Worm (Caenorhabditis elegans) whole organism, L3 larva: Measurements from ENCODE around the gene Y73B6BL.12.

Source experiments
- R02D3.7 ChIP-seq: fragments of 150-350 bp; optimal IDR thresholded peaks from 2 replicates; lab custom pipeline; 2014; ENCODE audit warnings: missing biosample characterization, missing genetic modification characterization
- ZK546.5 ChIP-seq: sonication (generic microtip); optimal IDR thresholded peaks from 2 replicates; lab custom pipeline; 2017; ENCODE audit warnings: missing biosample characterization, missing genetic modification characterization
- aly-2 ChIP-seq: fragments of 150-350 bp; optimal IDR thresholded peaks from 2 replicates; lab custom pipeline; 2014; ENCODE audit warnings: missing biosample characterization, missing genetic modification characterization
- ama-1 ChIP-seq: fragments of 150-350 bp; optimal IDR thresholded peaks from 2 replicates; lab custom pipeline; 2018
- ceh-16 ChIP-seq: sonication (generic microtip); optimal IDR thresholded peaks from 2 replicates; lab custom pipeline; 2017; ENCODE audit warnings: missing biosample characterization, missing genetic modification characterization
- ceh-28 ChIP-seq: fragments of 150-350 bp; optimal IDR thresholded peaks from 2 replicates; lab custom pipeline; 2014; ENCODE audit warnings: missing biosample characterization, missing genetic modification reagents, missing genetic modification characterization
- ceh-82 ChIP-seq: fragments of 150-350 bp; optimal IDR thresholded peaks from 2 replicates; lab custom pipeline; 2014; ENCODE audit warnings: missing biosample characterization, missing genetic modification characterization
- ceh-9 ChIP-seq: sonication (generic microtip); optimal IDR thresholded peaks from 2 replicates; lab custom pipeline; 2018; ENCODE audit warnings: missing biosample characterization, missing genetic modification characterization
- daf-12 ChIP-seq: fragments of 150-350 bp; optimal IDR thresholded peaks from 2 replicates; lab custom pipeline; 2014; ENCODE audit warnings: missing biosample characterization, missing genetic modification reagents, missing genetic modification characterization
- egl-27 ChIP-seq: sonication (generic microtip); optimal IDR thresholded peaks from 4 replicates; lab custom pipeline; 2017; ENCODE audit warnings: missing biosample characterization, missing genetic modification reagents, missing genetic modification characterization
- egl-5 ChIP-seq: fragments of 150-350 bp; optimal IDR thresholded peaks from 2 replicates; lab custom pipeline; 2017; ENCODE audit warnings: missing biosample characterization, missing genetic modification reagents, missing genetic modification characterization, inconsistent platforms
- elt-1 ChIP-seq: fragments of 150-350 bp; optimal IDR thresholded peaks from 2 replicates; lab custom pipeline; 2014; ENCODE audit warnings: missing biosample characterization, missing genetic modification characterization
- elt-2 ChIP-seq: sonication (generic microtip); optimal IDR thresholded peaks from 2 replicates; lab custom pipeline; 2016; ENCODE audit warnings: missing genetic modification reagents, mild to moderate bottlenecking, missing genetic modification characterization, missing compliant biosample characterization
- elt-3 ChIP-seq, 3 experiments: fragments of 150-350 bp in 1 of 3; sonication (generic microtip) in 2 of 3; optimal IDR thresholded peaks; 2 replicates in 2 of 3; 4 replicates in 1 of 3; lab custom pipeline; 2014 to 2017; ENCODE audit warnings: missing biosample characterization in 3 of 3, missing genetic modification characterization in 3 of 3
- eor-1 ChIP-seq, 2 experiments: fragments of 150-350 bp; optimal IDR thresholded peaks; 2 replicates each; lab custom pipeline; 2014 to 2018; ENCODE audit warnings: missing biosample characterization in 2 of 2, missing genetic modification characterization in 2 of 2
- fkh-10 ChIP-seq: sonication (generic microtip); optimal IDR thresholded peaks from 2 replicates; lab custom pipeline; 2017; ENCODE audit warnings: missing biosample characterization, missing genetic modification reagents, missing genetic modification characterization
- fkh-2 ChIP-seq: fragments of 150-350 bp; optimal IDR thresholded peaks from 2 replicates; lab custom pipeline; 2014; ENCODE audit warnings: missing biosample characterization, missing genetic modification reagents, missing genetic modification characterization
- fos-1 ChIP-seq: fragments of 150-350 bp; optimal IDR thresholded peaks from 2 replicates; lab custom pipeline; 2014; ENCODE audit warnings: missing biosample characterization, missing genetic modification characterization
- hmg-11 ChIP-seq: sonication (generic microtip); optimal IDR thresholded peaks from 2 replicates; lab custom pipeline; 2016; ENCODE audit warnings: missing genetic modification characterization, missing compliant biosample characterization
- jun-1 ChIP-seq: fragments of 150-350 bp; optimal IDR thresholded peaks from 2 replicates; lab custom pipeline; 2014; ENCODE audit warnings: missing biosample characterization, missing genetic modification reagents, missing genetic modification characterization
- lin-15B ChIP-seq: fragments of 150-350 bp; optimal IDR thresholded peaks from 2 replicates; lab custom pipeline; 2014; ENCODE audit warnings: missing biosample characterization, missing genetic modification characterization
- lin-39 ChIP-seq: fragments of 150-350 bp; optimal IDR thresholded peaks from 2 replicates; lab custom pipeline; 2018; ENCODE audit warnings: missing biosample characterization, missing genetic modification reagents, missing genetic modification characterization
- lsy-12 ChIP-seq: sonication (generic microtip); optimal IDR thresholded peaks from 2 replicates; lab custom pipeline; 2016; ENCODE audit warnings: mild to moderate bottlenecking, missing genetic modification characterization, missing compliant biosample characterization
- mdl-1 ChIP-seq: fragments of 150-350 bp; optimal IDR thresholded peaks from 2 replicates; lab custom pipeline; 2014; ENCODE audit warnings: missing biosample characterization, missing genetic modification characterization
- mml-1 ChIP-seq: fragments of 150-350 bp; sonication (generic microtip); optimal IDR thresholded peaks from 3 replicates; lab custom pipeline; 2014; ENCODE audit warnings: missing biosample characterization, missing genetic modification characterization
- nfya-1 ChIP-seq: sonication (generic microtip); optimal IDR thresholded peaks from 2 replicates; lab custom pipeline; 2017; ENCODE audit warnings: missing genetic modification characterization, mild to moderate bottlenecking, missing compliant biosample characterization, antibody characterized with exemption, moderate library complexity; ENCODE audit not compliant: insufficient read depth
- nhr-11 ChIP-seq: fragments of 150-350 bp; optimal IDR thresholded peaks from 2 replicates; lab custom pipeline; 2014; ENCODE audit warnings: missing biosample characterization, missing genetic modification characterization
- nhr-12 ChIP-seq: fragments of 150-350 bp; optimal IDR thresholded peaks from 2 replicates; lab custom pipeline; 2014; ENCODE audit warnings: missing biosample characterization, missing genetic modification characterization
- nhr-23 ChIP-seq: fragments of 150-350 bp; optimal IDR thresholded peaks from 2 replicates; lab custom pipeline; 2014; ENCODE audit warnings: missing biosample characterization, missing genetic modification reagents, missing genetic modification characterization
- nhr-237 ChIP-seq: fragments of 150-350 bp; optimal IDR thresholded peaks from 2 replicates; lab custom pipeline; 2014; ENCODE audit warnings: missing biosample characterization, missing genetic modification characterization
- nhr-25 ChIP-seq: sonication (generic microtip); optimal IDR thresholded peaks from 2 replicates; lab custom pipeline; 2017; ENCODE audit warnings: missing biosample characterization, missing genetic modification characterization
- nhr-28 ChIP-seq: fragments of 150-350 bp; optimal IDR thresholded peaks from 2 replicates; lab custom pipeline; 2014; ENCODE audit warnings: missing biosample characterization, missing genetic modification characterization
- nhr-43 ChIP-seq: sonication (generic microtip); optimal IDR thresholded peaks from 2 replicates; lab custom pipeline; 2016; ENCODE audit warnings: mild to moderate bottlenecking, missing genetic modification characterization, missing compliant biosample characterization; ENCODE audit not compliant: poor library complexity, severe bottlenecking
- nhr-67 ChIP-seq: fragments of 150-350 bp; optimal IDR thresholded peaks from 2 replicates; lab custom pipeline; 2014; ENCODE audit warnings: missing biosample characterization, missing genetic modification characterization
- nhr-76 ChIP-seq: fragments of 150-350 bp; sonication (generic microtip); optimal IDR thresholded peaks from 5 replicates; lab custom pipeline; 2014; ENCODE audit warnings: missing biosample characterization, missing genetic modification characterization
- nhr-77 ChIP-seq: fragments of 150-350 bp; optimal IDR thresholded peaks from 2 replicates; lab custom pipeline; 2014; ENCODE audit warnings: missing biosample characterization, missing genetic modification characterization
- pha-4 ChIP-seq: fragments of 150-350 bp; optimal IDR thresholded peaks from 2 replicates; lab custom pipeline; 2014; ENCODE audit warnings: missing biosample characterization, missing genetic modification reagents, missing genetic modification characterization
- pqm-1 ChIP-seq: fragments of 150-350 bp; optimal IDR thresholded peaks from 2 replicates; lab custom pipeline; 2017; ENCODE audit warnings: missing biosample characterization, missing genetic modification characterization, inconsistent platforms
- sea-2 ChIP-seq: fragments of 150-350 bp; sonication (generic microtip); optimal IDR thresholded peaks from 4 replicates; lab custom pipeline; 2014; ENCODE audit warnings: missing biosample characterization, missing genetic modification reagents, missing genetic modification characterization
- skn-1 ChIP-seq: fragments of 150-350 bp; optimal IDR thresholded peaks from 2 replicates; lab custom pipeline; 2014; ENCODE audit warnings: missing biosample characterization, missing genetic modification characterization
- snpc-4 ChIP-seq: fragments of 150-350 bp; optimal IDR thresholded peaks from 2 replicates; lab custom pipeline; 2014; ENCODE audit warnings: missing biosample characterization, missing genetic modification characterization
- tbx-2 ChIP-seq: sonication (generic microtip); optimal IDR thresholded peaks from 2 replicates; lab custom pipeline; 2016; ENCODE audit warnings: mild to moderate bottlenecking, missing genetic modification characterization, missing compliant biosample characterization
- unc-39 ChIP-seq: sonication (generic microtip); optimal IDR thresholded peaks from 4 replicates; lab custom pipeline; 2017; ENCODE audit warnings: missing biosample characterization, missing genetic modification characterization
- unc-62 ChIP-seq: fragments of 150-350 bp; sonication (generic microtip); optimal IDR thresholded peaks from 4 replicates; lab custom pipeline; 2014; ENCODE audit warnings: missing biosample characterization, missing genetic modification reagents, missing genetic modification characterization
- zag-1 ChIP-seq: fragments of 150-350 bp; optimal IDR thresholded peaks from 2 replicates; lab custom pipeline; 2014; ENCODE audit warnings: missing biosample characterization, missing genetic modification characterization
- ztf-11 ChIP-seq: fragments of 150-350 bp; optimal IDR thresholded peaks from 2 replicates; lab custom pipeline; 2014; ENCODE audit warnings: missing biosample characterization, missing genetic modification characterization
- ztf-4 ChIP-seq: fragments of 150-350 bp; optimal IDR thresholded peaks from 2 replicates; lab custom pipeline; 2014; ENCODE audit warnings: missing biosample characterization, missing genetic modification characterization

The Y73B6BL.12 gene

ce11 chrIV:6321667-6322066, 4.4 kb upstream of the Y73B6BL.12 start, which contains the start of gene Y73B6BL.29:
Gene Y73B6BL.29 (plus strand): TSS chrIV:6321929.
- TF ChIP-seq aly-2 (tag; lab: Kevin White, UChicago) (no peak), nhr-67 (tag; lab: Kevin White, UChicago) (no peak), ceh-16 (tag; lab: Kevin White, UChicago) (no peak), ceh-28 (peak; percentile 67), ama-1 (lab: Kevin White, UChicago) (no peak), sea-2 (GFP tag; lab: Kevin White, UChicago) (no peak), pha-4 (tag; lab: Kevin White, UChicago) (peak; percentile 93), mml-1 (no peak), ztf-4 (tag; lab: Kevin White, UChicago) (no peak), tbx-2 (tag; lab: Kevin White, UChicago) (peak; percentile 81), nhr-23 (tag; lab: Kevin White, UChicago) (peak; percentile 95), jun-1 (tag; lab: Kevin White, UChicago) (peak; percentile 66), elt-2 (tag; lab: Kevin White, UChicago) (peak; percentile 56), daf-12 (tag; lab: Kevin White, UChicago) (no peak), lsy-12 (peak; percentile 84), egl-5 (peak; percentile 21), nhr-43 (tag; lab: Kevin White, UChicago) (peak; percentile 95), elt-1 (no peak), nhr-11 (tag; lab: Kevin White, UChicago) (no peak), mdl-1 (tag; lab: Kevin White, UChicago) (peak; percentile 12), nhr-28 (tag; lab: Kevin White, UChicago) (no peak), zag-1 (tag; lab: Kevin White, UChicago) (no peak), ztf-11 (no peak), pqm-1 (tag; lab: Kevin White, UChicago) (peak; percentile 15), nhr-12 (tag; lab: Kevin White, UChicago) (no peak), fkh-2 (tag; lab: Kevin White, UChicago) (no peak), ceh-9 (tag; lab: Kevin White, UChicago) (no peak), hmg-11 (tag; lab: Kevin White, UChicago) (peak; percentile 51), elt-3 (tag; optimal IDR thresholded peaks at IDR 0.05; lab: Kevin White, UChicago) (no peak), ZK546.5 (tag; lab: Kevin White, UChicago) (peak; percentile 63), egl-27 (tag; lab: Kevin White, UChicago) (no peak), unc-62 (GFP tag; lab: Kevin White, UChicago) (no peak), lin-15B (tag; lab: Kevin White, UChicago) (peak; percentile 87), nhr-77 (no peak), nhr-25 (tag; lab: Kevin White, UChicago) (peak; percentile 72), nfya-1 (peak; percentile 89), R02D3.7 (tag; lab: Kevin White, UChicago) (peak; percentile 88), skn-1 (tag; lab: Kevin White, UChicago) (peak; percentile 85), unc-39 (tag; lab: Kevin White, UChicago) (no peak), nhr-237 (tag; lab: Kevin White, UChicago) (no peak), fkh-10 (GFP tag; lab: Kevin White, UChicago) (peak; percentile 87), snpc-4 (tag; lab: Kevin White, UChicago) (peak; percentile 90), nhr-76 (no peak), lin-39 (tag; lab: Kevin White, UChicago) (no peak), fos-1 (tag; lab: Kevin White, UChicago) (no peak), ceh-82 (tag; lab: Kevin White, UChicago) (peak; percentile 32), eor-1 (tag; optimal IDR thresholded peaks at IDR 0.05; lab: Kevin White, UChicago) (peak in 1 of 2 experiments; percentile 55)
